Fruit fly (Drosophila melanogaster) whole organism, wandering third instar larva: ENCODE data around the gene mRpS35.

Experiments
- Hr78 ChIP-seq: fragments of >200 bp; optimal IDR thresholded peaks from 2 replicates; lab custom pipeline; 2017; ENCODE audit warnings: missing biosample characterization, missing genetic modification characterization
- Mio ChIP-seq: sonication (Bioruptor generic); optimal IDR thresholded peaks from 2 replicates; lab custom pipeline; 2016; ENCODE audit warnings: missing biosample characterization, missing genetic modification characterization
- usp ChIP-seq: fragments of >200 bp; optimal IDR thresholded peaks from 2 replicates; lab custom pipeline; 2017; ENCODE audit warnings: missing biosample characterization, missing genetic modification characterization
- woc ChIP-seq: sonication (Bioruptor generic); optimal IDR thresholded peaks from 2 replicates; lab custom pipeline; 2016; ENCODE audit warnings: missing biosample characterization, mild to moderate bottlenecking, missing genetic modification characterization

dm6 chr3L:2820275-2820674 is 39.6 kb downstream of the mRpS35 start:
- TF ChIP-seq Mio (GFP tag; lab: Kevin White, UChicago): no peak
- TF ChIP-seq woc: no peak
- TF ChIP-seq usp: no peak
- TF ChIP-seq Hr78: no peak
